Fruit fly (Drosophila melanogaster) whole organism, embryonic: ENCODE data around the gene lin-52.

Experiments
- B-H1 ChIP-seq: fragments of 200-800 bp; sonication (Bioruptor generic); IDR thresholded peaks from 3 replicates; pipeline ENCODE4 v1.3.6; 2022; ENCODE audit warnings: missing biosample characterization, missing genetic modification characterization
- BEAF-32 ChIP-seq: fragments of 200-800 bp; sonication (Bioruptor generic); optimal IDR thresholded peaks from 3 replicates; lab custom pipeline; 2017; ENCODE audit warnings: missing biosample characterization, missing genetic modification characterization, mild to moderate bottlenecking, moderate library complexity, missing genetic modification reagents
- C15 ChIP-seq: fragments of 200-800 bp; sonication (Bioruptor generic); IDR thresholded peaks from 3 replicates; pipeline ENCODE4 v1.3.6; 2022; ENCODE audit warnings: missing biosample characterization, missing genetic modification characterization
- CG10543 ChIP-seq: fragments of 200-800 bp; sonication (Bioruptor generic); optimal IDR thresholded peaks from 3 replicates; lab custom pipeline; 2017; ENCODE audit warnings: missing biosample characterization, mild to moderate bottlenecking, missing genetic modification characterization, moderate library complexity
- CG10979 ChIP-seq: fragments of 200-800 bp; sonication (Bioruptor generic); optimal IDR thresholded peaks from 2 replicates; lab custom pipeline; 2018; ENCODE audit warnings: missing biosample characterization, mild to moderate bottlenecking, missing genetic modification characterization, moderate library complexity
- CG11085 ChIP-seq: fragments of 200-800 bp; sonication (Bioruptor generic); IDR thresholded peaks from 2 replicates; pipeline ENCODE4 v1.3.6; 2022; ENCODE audit warnings: missing biosample characterization, missing genetic modification characterization
- CG11560 ChIP-seq: fragments of 200-800 bp; sonication (Bioruptor generic); IDR thresholded peaks from 3 replicates; pipeline ENCODE4 v1.3.6; 2022; ENCODE audit warnings: missing biosample characterization, missing genetic modification characterization
- CG13123 ChIP-seq: fragments of 200-800 bp; sonication (Bioruptor generic); optimal IDR thresholded peaks from 2 replicates; lab custom pipeline; 2016; ENCODE audit warnings: missing biosample characterization, missing genetic modification characterization
- CG13775 ChIP-seq: fragments of 200-800 bp; sonication (Bioruptor generic); optimal IDR thresholded peaks from 3 replicates; lab custom pipeline; 2017; ENCODE audit warnings: missing biosample characterization, mild to moderate bottlenecking, missing genetic modification characterization
- CG14965 ChIP-seq: fragments of 200-800 bp; sonication (Bioruptor generic); optimal IDR thresholded peaks from 2 replicates; lab custom pipeline; 2016; ENCODE audit warnings: missing biosample characterization, missing genetic modification characterization, borderline replicate concordance
- CG15269 ChIP-seq: fragments of 200-800 bp; sonication (Bioruptor generic); optimal IDR thresholded peaks from 2 replicates; lab custom pipeline; 2018; ENCODE audit warnings: missing biosample characterization, mild to moderate bottlenecking, missing genetic modification characterization, moderate library complexity
- CG15601 ChIP-seq: fragments of 200-800 bp; sonication (Bioruptor generic); optimal IDR thresholded peaks from 3 replicates; lab custom pipeline; 2019; ENCODE audit warnings: missing biosample characterization, mild to moderate bottlenecking, missing genetic modification characterization, moderate library complexity
- CG15696 ChIP-seq: fragments of 200-800 bp; sonication (Bioruptor generic); optimal IDR thresholded peaks from 2 replicates; lab custom pipeline; 2019; ENCODE audit warnings: missing biosample characterization, mild to moderate bottlenecking, missing genetic modification characterization, moderate library complexity
- CG17568 ChIP-seq: fragments of 200-800 bp; sonication (Bioruptor generic); optimal IDR thresholded peaks from 2 replicates; lab custom pipeline; 2018; ENCODE audit warnings: missing biosample characterization, mild to moderate bottlenecking, missing genetic modification characterization, moderate library complexity
- CG18619 ChIP-seq: fragments of 200-800 bp; sonication (Bioruptor generic); optimal IDR thresholded peaks from 3 replicates; lab custom pipeline; 2017; ENCODE audit warnings: missing biosample characterization, mild to moderate bottlenecking, missing genetic modification characterization
- CG30020 ChIP-seq: fragments of 200-800 bp; optimal IDR thresholded peaks from 2 replicates; lab custom pipeline; 2019; ENCODE audit warnings: missing biosample characterization, mild to moderate bottlenecking, missing genetic modification characterization, moderate library complexity
- CG31365 ChIP-seq: fragments of 200-800 bp; sonication (Bioruptor generic); optimal IDR thresholded peaks from 2 replicates; lab custom pipeline; 2018; ENCODE audit warnings: missing biosample characterization, mild to moderate bottlenecking, missing genetic modification characterization
- CG31441 ChIP-seq: fragments of 200-800 bp; sonication (Bioruptor generic); IDR thresholded peaks from 2 replicates; pipeline ENCODE4 v1.3.6; 2022; ENCODE audit warnings: missing biosample characterization, missing genetic modification characterization
- CG3407 ChIP-seq: fragments of 200-800 bp; sonication (Bioruptor generic); optimal IDR thresholded peaks from 2 replicates; lab custom pipeline; 2018; ENCODE audit warnings: missing biosample characterization, mild to moderate bottlenecking, missing genetic modification characterization
- CG3847 ChIP-seq: fragments of 200-800 bp; sonication (Bioruptor generic); IDR thresholded peaks from 2 replicates; pipeline ENCODE4 v1.3.6; 2022; ENCODE audit warnings: missing biosample characterization, missing genetic modification characterization
- CG4282 ChIP-seq: fragments of 200-800 bp; sonication (Bioruptor generic); optimal IDR thresholded peaks from 2 replicates; lab custom pipeline; 2016; ENCODE audit warnings: missing biosample characterization, missing genetic modification characterization
- CG43689 ChIP-seq: fragments of 200-800 bp; sonication (Bioruptor generic); IDR thresholded peaks from 2 replicates; pipeline ENCODE4 v1.3.6; 2022; ENCODE audit warnings: missing biosample characterization, missing genetic modification characterization
- CG4854 ChIP-seq: fragments of 200-800 bp; sonication (Bioruptor generic); optimal IDR thresholded peaks from 2 replicates; lab custom pipeline; 2016; ENCODE audit warnings: missing biosample characterization, missing genetic modification characterization, inconsistent platforms
- CG6175 ChIP-seq: fragments of 200-800 bp; sonication (Bioruptor generic); IDR thresholded peaks from 3 replicates; pipeline ENCODE4 v1.3.6; 2022; ENCODE audit warnings: missing biosample characterization, missing genetic modification characterization
- CG6683 ChIP-seq: fragments of 200-800 bp; sonication (Bioruptor generic); optimal IDR thresholded peaks from 2 replicates; lab custom pipeline; 2017; ENCODE audit warnings: missing biosample characterization, mild to moderate bottlenecking, missing genetic modification characterization, missing genetic modification reagents
- CG6854 ChIP-seq: fragments of 200-800 bp; sonication (Bioruptor generic); optimal IDR thresholded peaks from 3 replicates; lab custom pipeline; 2017; ENCODE audit warnings: missing biosample characterization, mild to moderate bottlenecking, missing genetic modification characterization
- CG8765 ChIP-seq: fragments of 200-800 bp; sonication (Bioruptor generic); IDR thresholded peaks from 2 replicates; pipeline ENCODE4 v1.3.6; 2022; ENCODE audit warnings: missing biosample characterization, missing genetic modification characterization
- CG9437 ChIP-seq: fragments of 200-800 bp; sonication (Bioruptor generic); optimal IDR thresholded peaks from 2 replicates; lab custom pipeline; 2018; ENCODE audit warnings: missing biosample characterization, mild to moderate bottlenecking, missing genetic modification characterization
- CG9817 ChIP-seq: fragments of 200-800 bp; sonication (Bioruptor generic); optimal IDR thresholded peaks from 2 replicates; lab custom pipeline; 2018; ENCODE audit warnings: missing biosample characterization, mild to moderate bottlenecking, missing genetic modification characterization, moderate library complexity
- Dll ChIP-seq: fragments of 200-800 bp; sonication (Bioruptor generic); IDR thresholded peaks from 4 replicates; pipeline ENCODE4 v1.3.6; 2022; ENCODE audit warnings: missing biosample characterization, missing genetic modification characterization; ENCODE audit not compliant: partially characterized antibody
- Dref ChIP-seq: fragments of 200-800 bp; sonication (Bioruptor generic); IDR thresholded peaks from 2 replicates; pipeline ENCODE4 v1.3.6; 2022; ENCODE audit warnings: missing biosample characterization, missing genetic modification characterization
- Ets65A ChIP-seq: fragments of 200-800 bp; sonication (Bioruptor generic); peaks from one replicate; lab custom pipeline; 2016; ENCODE audit warnings: missing biosample characterization, missing genetic modification characterization
- HLH3B ChIP-seq: fragments of 200-800 bp; sonication (Bioruptor generic); IDR thresholded peaks from 2 replicates; pipeline ENCODE4 v1.3.6; 2022; ENCODE audit warnings: missing biosample characterization, missing genetic modification characterization
- Hr39 ChIP-seq: fragments of >200 bp; optimal IDR thresholded peaks from 2 replicates; lab custom pipeline; 2017
- Scr ChIP-seq: fragments of 200-800 bp; sonication (Bioruptor generic); IDR thresholded peaks from 2 replicates; pipeline ENCODE4 v1.3.6; 2022; ENCODE audit warnings: missing biosample characterization, missing genetic modification characterization; ENCODE audit not compliant: partially characterized antibody
- amos ChIP-seq: fragments of 200-800 bp; sonication (Bioruptor generic); IDR thresholded peaks from 2 replicates; pipeline ENCODE4 v1.3.6; 2022; ENCODE audit warnings: missing biosample characterization, missing genetic modification characterization; ENCODE audit not compliant: partially characterized antibody
- bbx ChIP-seq: fragments of 200-800 bp; sonication (Bioruptor generic); IDR thresholded peaks from 2 replicates; pipeline ENCODE4 v1.3.6; 2022; ENCODE audit warnings: missing biosample characterization, missing genetic modification characterization; ENCODE audit not compliant: partially characterized antibody
- chm ChIP-seq: fragments of 200-800 bp; sonication (Bioruptor generic); IDR thresholded peaks from 2 replicates; pipeline ENCODE4 v1.3.6; 2022; ENCODE audit warnings: missing biosample characterization, missing genetic modification characterization
- crc ChIP-seq: fragments of 200-800 bp; sonication (Bioruptor generic); optimal IDR thresholded peaks from 2 replicates; lab custom pipeline; 2016; ENCODE audit warnings: missing biosample characterization, missing genetic modification characterization
- dan ChIP-seq: fragments of 200-800 bp; sonication (Bioruptor generic); IDR thresholded peaks from 2 replicates; pipeline ENCODE4 v1.3.6; 2022; ENCODE audit warnings: missing biosample characterization, missing genetic modification characterization
- dpn ChIP-seq, 2 experiments: fragments of 200-800 bp; sonication (Bioruptor generic); optimal IDR thresholded peaks; 3 replicates each; lab custom pipeline; 2016; ENCODE audit warnings: missing biosample characterization in 2 of 2, missing genetic modification characterization in 2 of 2
- gro ChIP-seq: fragments of 200-800 bp; sonication (Bioruptor generic); optimal IDR thresholded peaks from 2 replicates; lab custom pipeline; 2016; ENCODE audit warnings: missing biosample characterization, missing genetic modification characterization
- ham ChIP-seq: fragments of 200-800 bp; sonication (Bioruptor generic); IDR thresholded peaks from 2 replicates; pipeline ENCODE4 v1.3.6; 2022; ENCODE audit warnings: missing biosample characterization, missing genetic modification characterization
- odd ChIP-seq: fragments of 200-800 bp; sonication (Bioruptor generic); optimal IDR thresholded peaks from 2 replicates; lab custom pipeline; 2017; ENCODE audit warnings: missing biosample characterization, mild to moderate bottlenecking, missing genetic modification characterization
- onecut ChIP-seq: fragments of 200-800 bp; sonication (Bioruptor generic); IDR thresholded peaks from 2 replicates; pipeline ENCODE4 v1.3.6; 2022; ENCODE audit warnings: missing biosample characterization, missing genetic modification characterization
- peb ChIP-seq: fragments of 200-800 bp; sonication (Bioruptor generic); IDR thresholded peaks from 2 replicates; pipeline ENCODE4 v1.3.6; 2022; ENCODE audit warnings: missing biosample characterization, missing genetic modification characterization
- salm ChIP-seq: fragments of 200-800 bp; sonication (Bioruptor generic); optimal IDR thresholded peaks from 2 replicates; lab custom pipeline; 2018; ENCODE audit warnings: missing biosample characterization, mild to moderate bottlenecking, missing genetic modification characterization
- toy ChIP-seq: fragments of 200-800 bp; sonication (Bioruptor generic); IDR thresholded peaks from 2 replicates; pipeline ENCODE4 v1.3.6; 2022; ENCODE audit warnings: missing biosample characterization, missing genetic modification characterization
- usp ChIP-seq: fragments of >200 bp; optimal IDR thresholded peaks from 2 replicates; lab custom pipeline; 2017; ENCODE audit warnings: missing biosample characterization, missing genetic modification characterization
- wdn ChIP-seq: fragments of 200-800 bp; sonication (Bioruptor generic); IDR thresholded peaks from 2 replicates; pipeline ENCODE4 v1.3.6; 2022; ENCODE audit warnings: missing biosample characterization, missing genetic modification characterization
- zen2 ChIP-seq: fragments of 200-800 bp; sonication (Bioruptor generic); IDR thresholded peaks from 3 replicates; pipeline ENCODE4 v1.3.6; 2022; ENCODE audit warnings: missing biosample characterization, missing genetic modification characterization; ENCODE audit not compliant: partially characterized antibody

Gene lin-52

dm6 chrX:5705899-5706312 is 48.9 kb downstream of the lin-52 start (continued):
- TF ChIP-seq CG17568 (GFP tag; lab: Kevin White, UChicago): no peak
- peak; percentile 78 for TF ChIP-seq CG43689 (GFP tag; lab: Robert Waterston, UW)
- peak; percentile 46 for TF ChIP-seq CG4854
- peak; percentile 60 for TF ChIP-seq CG13775 (GFP tag; lab: Kevin White, UChicago)
- TF ChIP-seq BEAF-32 (GFP tag; lab: Kevin White, UChicago): no peak
- peak; percentile 84 for TF ChIP-seq CG15269 (tag; lab: Kevin White, UChicago)
- no peak for TF ChIP-seq zen2
- peak; percentile 74 for TF ChIP-seq CG6683 (GFP tag; lab: Kevin White, UChicago)
- 0 out of 2 replicates have a peak, but pooled peaks have one; percentile 44 for TF ChIP-seq ham (GFP tag; lab: Robert Waterston, UW)
- peak; percentile 74 for TF ChIP-seq odd (GFP tag; lab: Kevin White, UChicago)
- no peak for TF ChIP-seq Hr39
- TF ChIP-seq onecut (GFP tag; lab: Robert Waterston, UW): peak; percentile 74
- no peak for TF ChIP-seq CG15601 (tag; lab: Kevin White, UChicago)
- TF ChIP-seq CG3847: peak; percentile 84
- no peak for TF ChIP-seq Dll
- TF ChIP-seq gro: peak; percentile 81
- peak; percentile 83 for TF ChIP-seq chm (GFP tag; lab: Robert Waterston, UW)
- TF ChIP-seq CG31365 (tag; lab: Kevin White, UChicago): peak; percentile 60
- peak; percentile 89 for TF ChIP-seq B-H1
- TF ChIP-seq salm (tag; lab: Kevin White, UChicago): peak; percentile 71
- peak; percentile 83 for TF ChIP-seq CG9817 (tag; lab: Kevin White, UChicago)
- peak; percentile 47 for TF ChIP-seq CG8765
- TF ChIP-seq Ets65A (GFP tag; lab: Kevin White, UChicago): peak; percentile 84
- peak; percentile 78; the same call in 2 of the 3 replicates for TF ChIP-seq C15 (GFP tag; lab: Robert Waterston, UW)
- 0 out of 2 replicates have a peak, but pooled peaks have one; percentile 14 for TF ChIP-seq Dref (GFP tag; lab: Robert Waterston, UW)
- peak; percentile 79; the same call in 2 of the 3 replicates for TF ChIP-seq CG11560
- peak; percentile 79 to 82 for TF ChIP-seq dpn (GFP tag; optimal IDR thresholded peaks at IDR 0.05; lab: Kevin White, UChicago)
- TF ChIP-seq peb (GFP tag; lab: Robert Waterston, UW): peak; percentile 82
- peak; percentile 90 for TF ChIP-seq HLH3B (GFP tag; lab: Robert Waterston, UW)
- TF ChIP-seq CG6854 (GFP tag; lab: Kevin White, UChicago): peak; percentile 82
- no peak for TF ChIP-seq usp
- peak; percentile 88 for TF ChIP-seq CG11085 (GFP tag; lab: Robert Waterston, UW)
- TF ChIP-seq CG10979: peak; percentile 67
- peak; percentile 89 for TF ChIP-seq CG10543 (GFP tag; lab: Kevin White, UChicago)
- peak; percentile 89 for TF ChIP-seq CG6175 (GFP tag; lab: Robert Waterston, UW)
- peak; percentile 85 for TF ChIP-seq wdn (GFP tag; lab: Robert Waterston, UW)
- peak; percentile 49 for TF ChIP-seq CG9437 (GFP tag; lab: Kevin White, UChicago)
- TF ChIP-seq dan (GFP tag; lab: Robert Waterston, UW): 0 out of 2 replicates have a peak, but pooled peaks have one; percentile 35
- no peak for TF ChIP-seq CG4282 (GFP tag; lab: Kevin White, UChicago)
- TF ChIP-seq CG30020: no peak
- TF ChIP-seq amos (GFP tag; lab: Robert Waterston, UW): no peak
- TF ChIP-seq toy (GFP tag; lab: Robert Waterston, UW): peak; percentile 88
- TF ChIP-seq bbx (GFP tag; lab: Robert Waterston, UW): no peak
- TF ChIP-seq Scr (GFP tag; lab: Robert Waterston, UW): no peak
- no peak for TF ChIP-seq CG14965 (GFP tag; lab: Kevin White, UChicago)
- TF ChIP-seq CG18619 (GFP tag; lab: Kevin White, UChicago): peak; percentile 62
- TF ChIP-seq CG31441 (GFP tag; lab: Robert Waterston, UW): peak; percentile 86
- peak; percentile 37 for TF ChIP-seq crc (GFP tag; lab: Kevin White, UChicago)
- peak; percentile 44 for TF ChIP-seq CG15696
- no peak for TF ChIP-seq CG13123 (GFP tag; lab: Kevin White, UChicago)
- peak; percentile 56 for TF ChIP-seq CG3407 (GFP tag; lab: Kevin White, UChicago)
